Fruit fly (Drosophila melanogaster): ENCODE data around the gene tal-3A.
A peak's percentile ranks its signal among the peaks of the same experiment; 100 is the strongest.

Gene tal-3A

dm6 chr3R:13793105-13793978 is 19.6 kb upstream of the tal-3A start (continued):
- TF ChIP-seq gsb-n (tag; optimal IDR thresholded peaks at IDR 0.05): peak; percentile 41
- TF ChIP-seq lmd (GFP tag; IDR thresholded peaks at IDR 0.05): peak; percentile 35; the same call in 1 of the 2 replicates
- TF ChIP-seq Ets65A (GFP tag): peak; percentile 70
- TF ChIP-seq CoRest (tag; optimal IDR thresholded peaks at IDR 0.05): peak; percentile 13
- TF ChIP-seq Asciz (GFP tag; optimal IDR thresholded peaks at IDR 0.05): peak; percentile 10
- no peak for TF ChIP-seq CG3163 (GFP tag; optimal IDR thresholded peaks at IDR 0.05)
- no peak for TF ChIP-seq CG1647 (GFP tag; optimal IDR thresholded peaks at IDR 0.05)
- no peak for TF ChIP-seq grn (GFP tag; optimal IDR thresholded peaks at IDR 0.05)
- peak; percentile 6; the same call in 1 of the 2 replicates for TF ChIP-seq crol (GFP tag; IDR thresholded peaks at IDR 0.05)
- no peak for TF ChIP-seq CG8290 (GFP tag; optimal IDR thresholded peaks at IDR 0.05)
- no peak for TF ChIP-seq CG8290 (tag; optimal IDR thresholded peaks at IDR 0.05)
- no peak for TF ChIP-seq CG12299 (tag; optimal IDR thresholded peaks at IDR 0.05)
- TF ChIP-seq CG12155 (GFP tag; optimal IDR thresholded peaks at IDR 0.05): no peak
- 0 out of 2 replicates have a peak, but pooled peaks have one; percentile 25 for TF ChIP-seq CG5953 (GFP tag; IDR thresholded peaks at IDR 0.05)
- peak; percentile 26 for TF ChIP-seq Oli (tag; optimal IDR thresholded peaks at IDR 0.05)
- peak; percentile 25 for TF ChIP-seq CG10209 (GFP tag; optimal IDR thresholded peaks at IDR 0.05)
- no peak for TF ChIP-seq stc (GFP tag; IDR thresholded peaks at IDR 0.05)
- TF ChIP-seq NfI (GFP tag; optimal IDR thresholded peaks at IDR 0.05): peak; percentile 2
- peak; percentile 69 for TF ChIP-seq Xrp1 (GFP tag; IDR thresholded peaks at IDR 0.05)
- peak; percentile 15 for TF ChIP-seq jumu (GFP tag; optimal IDR thresholded peaks at IDR 0.05)
- peak; percentile 47 for TF ChIP-seq esg (GFP tag; conservative IDR thresholded peaks at IDR 0.05)
- no peak for TF ChIP-seq Lpt (GFP tag; optimal IDR thresholded peaks at IDR 0.05)
- peak; percentile 2 for TF ChIP-seq pnt (GFP tag; optimal IDR thresholded peaks at IDR 0.05)
- TF ChIP-seq h (optimal IDR thresholded peaks at IDR 0.05): no peak
- TF ChIP-seq ci (GFP tag; IDR thresholded peaks at IDR 0.05): no peak
- TF ChIP-seq gem (tag; optimal IDR thresholded peaks at IDR 0.05): peak; percentile 73
- TF ChIP-seq Hsf (GFP tag; optimal IDR thresholded peaks at IDR 0.05): peak; percentile 23
- TF ChIP-seq CG16815 (GFP tag; optimal IDR thresholded peaks at IDR 0.05): no peak
- TF ChIP-seq zen2 (GFP tag; IDR thresholded peaks at IDR 0.05; ENCODE audit: partially characterized antibody): no peak
- no peak for TF ChIP-seq tin (GFP tag; optimal IDR thresholded peaks at IDR 0.05)
- TF ChIP-seq CG6654 (GFP tag; optimal IDR thresholded peaks at IDR 0.05): no peak
- no peak for TF ChIP-seq zfh2 (GFP tag; optimal IDR thresholded peaks at IDR 0.05)
- no peak for TF ChIP-seq CG7372 (GFP tag; IDR thresholded peaks at IDR 0.05)
- no peak for TF ChIP-seq Trl (optimal IDR thresholded peaks at IDR 0.05)
- TF ChIP-seq Trl (GFP tag; optimal IDR thresholded peaks at IDR 0.05): no peak
- no peak for TF ChIP-seq salm (tag; optimal IDR thresholded peaks at IDR 0.05)
- no peak for TF ChIP-seq Fer2 (tag; optimal IDR thresholded peaks at IDR 0.05)
- no peak for TF ChIP-seq zen (tag; optimal IDR thresholded peaks at IDR 0.05)
- TF ChIP-seq tx (GFP tag; optimal IDR thresholded peaks at IDR 0.05): no peak
- TF ChIP-seq Bgb (GFP tag; IDR thresholded peaks at IDR 0.05; ENCODE audit: partially characterized antibody): no peak
- no peak for TF ChIP-seq CG3838 (GFP tag; optimal IDR thresholded peaks at IDR 0.05)
- TF ChIP-seq Camta (GFP tag; optimal IDR thresholded peaks at IDR 0.05): peak; percentile 15
- no peak for TF ChIP-seq CG3995 (GFP tag; optimal IDR thresholded peaks at IDR 0.05)
- peak; percentile 55 for TF ChIP-seq CG10979 (tag; optimal IDR thresholded peaks at IDR 0.05)
- no peak for TF ChIP-seq Dbx (GFP tag; IDR thresholded peaks at IDR 0.05)
- TF ChIP-seq pb (GFP tag; optimal IDR thresholded peaks at IDR 0.05): no peak
- no peak for TF ChIP-seq Awh (GFP tag; IDR thresholded peaks at IDR 0.05)
- TF ChIP-seq tgo (GFP tag; IDR thresholded peaks at IDR 0.05): peak; percentile 37
- TF ChIP-seq CG2875 (GFP tag; optimal IDR thresholded peaks at IDR 0.05): peak; percentile 13
- TF ChIP-seq bsh (GFP tag; optimal IDR thresholded peaks at IDR 0.05): peak in 1 of 2 experiments; percentile 86
- peak; percentile 21 for TF ChIP-seq CG17829 (tag; optimal IDR thresholded peaks at IDR 0.05)

Measured in whole organism, embryonic.